Worm (Caenorhabditis elegans): Measurements from ENCODE around the gene C14E2.5.

ce11 chrX:1816106-1816505 is 9.0 kb downstream of the C14E2.5 start, which contains the start of gene C14E2.7:
- no peak for TF ChIP-seq unc-62 (GFP tag; optimal IDR thresholded peaks at IDR 0.05 in 1 of 2)
- no peak for TF ChIP-seq unc-62 (tag; optimal IDR thresholded peaks at IDR 0.05)
- no peak for TF ChIP-seq nhr-76 (tag; optimal IDR thresholded peaks at IDR 0.05)
- TF ChIP-seq dmd-8 (GFP tag; IDR thresholded peaks at IDR 0.05): no peak
- TF ChIP-seq lsy-2 (tag; optimal IDR thresholded peaks at IDR 0.05): no peak
- no peak for TF ChIP-seq nhr-11 (tag; optimal IDR thresholded peaks at IDR 0.05)
- TF ChIP-seq vab-7 (GFP tag; IDR thresholded peaks at IDR 0.05): no peak
- TF ChIP-seq dpl-1 (GFP tag; optimal IDR thresholded peaks at IDR 0.05): no peak
- TF ChIP-seq dve-1 (tag; optimal IDR thresholded peaks at IDR 0.05; ENCODE audit: insufficient read depth): no peak
- TF ChIP-seq sdz-12 (GFP tag; optimal IDR thresholded peaks at IDR 0.05): no peak

All from whole organism, L4 larva.